Fruit fly (Drosophila melanogaster): ENCODE data around the gene CG5906.

Gene CG5906

dm6 chr3L:11831199-11831598 is 39.9 kb downstream of the CG5906 start:
- TF ChIP-seq foxo (GFP tag; optimal IDR thresholded peaks at IDR 0.05): no peak
- no peak for TF ChIP-seq dl (GFP tag; optimal IDR thresholded peaks at IDR 0.05; ENCODE audit: insufficient read depth in 1 of 2, partially characterized antibody in 2 of 2)
- no peak for TF ChIP-seq usp (GFP tag; optimal IDR thresholded peaks at IDR 0.05)
- TF ChIP-seq Hnf4 (GFP tag; optimal IDR thresholded peaks at IDR 0.05): no peak
- TF ChIP-seq tai (GFP tag; optimal IDR thresholded peaks at IDR 0.05): no peak
- no peak for TF ChIP-seq CG32264 (GFP tag; optimal IDR thresholded peaks at IDR 0.05)
- no peak for TF ChIP-seq br (GFP tag; optimal IDR thresholded peaks at IDR 0.05)
- no peak for TF ChIP-seq Abd-B (GFP tag; optimal IDR thresholded peaks at IDR 0.05)
- TF ChIP-seq Myc (optimal IDR thresholded peaks at IDR 0.05): no peak

- TF ChIP-seq dsf (GFP tag; optimal IDR thresholded peaks at IDR 0.05; ENCODE audit: borderline replicate concordance) (no peak), lola (GFP tag; optimal IDR thresholded peaks at IDR 0.05) (no peak), brk (GFP tag; optimal IDR thresholded peaks at IDR 0.05) (no peak), CG32264 (GFP tag; optimal IDR thresholded peaks at IDR 0.05) (no peak), Jra (GFP tag; optimal IDR thresholded peaks at IDR 0.05) (no peak), Mio (GFP tag; optimal IDR thresholded peaks at IDR 0.05) (no peak), pan (optimal IDR thresholded peaks at IDR 0.05) (no peak), N (GFP tag; optimal IDR thresholded peaks at IDR 0.05) (no peak), Myc (optimal IDR thresholded peaks at IDR 0.05) (no peak), rgr (GFP tag; optimal IDR thresholded peaks at IDR 0.05) (no peak), Dif (GFP tag; optimal IDR thresholded peaks at IDR 0.05; ENCODE audit: partially characterized antibody) (no peak), fru (GFP tag; optimal IDR thresholded peaks at IDR 0.05) (no peak), CG9705 (GFP tag; optimal IDR thresholded peaks at IDR 0.05) (no peak), Vsx2 (GFP tag; optimal IDR thresholded peaks at IDR 0.05; ENCODE audit: partially characterized antibody) (no peak)
These were observed 42.4 kb downstream of the CG5906 start, which contains the start of gene CG7264 for dm6 chr3L:11828730-11829129. Gene CG7264 (plus strand): TSS chr3L:11829030.

- TF ChIP-seq lola (GFP tag; optimal IDR thresholded peaks at IDR 0.05) (no peak), Dif (GFP tag; optimal IDR thresholded peaks at IDR 0.05; ENCODE audit: partially characterized antibody) (no peak), dl (GFP tag; optimal IDR thresholded peaks at IDR 0.05; ENCODE audit: insufficient read depth in 1 of 2, partially characterized antibody in 2 of 2) (no peak), Rel (GFP tag; optimal IDR thresholded peaks at IDR 0.05) (no peak), Rel (tag; optimal IDR thresholded peaks at IDR 0.05) (peak; percentile 12), Myc (optimal IDR thresholded peaks at IDR 0.05) (no peak), OdsH (GFP tag; optimal IDR thresholded peaks at IDR 0.05) (no peak), sage (GFP tag; optimal IDR thresholded peaks at IDR 0.05) (no peak), rgr (GFP tag; optimal IDR thresholded peaks at IDR 0.05) (peak; percentile 11)
These were observed 45.4 kb downstream of the CG5906 start, which contains the start of gene CG32095 for dm6 chr3L:11825560-11826153. Gene CG32095 (minus strand): TSS chr3L:11825732.

dm6 chr3L:11822446-11823334 is 48.4 kb downstream of the CG5906 start, which contains the start of gene RpL10Ab:
Gene RpL10Ab (plus strand): TSS chr3L:11822851.
- peak; percentile 18 for TF ChIP-seq dsf (GFP tag; optimal IDR thresholded peaks at IDR 0.05; ENCODE audit: borderline replicate concordance)
- peak in 1 of 2 experiments; percentile 70 for TF ChIP-seq foxo (GFP tag; optimal IDR thresholded peaks at IDR 0.05)
- TF ChIP-seq sv (GFP tag; optimal IDR thresholded peaks at IDR 0.05): peak; percentile 5
- TF ChIP-seq sage (GFP tag; optimal IDR thresholded peaks at IDR 0.05): peak; percentile 24
- TF ChIP-seq tai (GFP tag; optimal IDR thresholded peaks at IDR 0.05): no peak
- TF ChIP-seq jim (GFP tag; optimal IDR thresholded peaks at IDR 0.05): no peak
- peak; percentile 45 for TF ChIP-seq Jra (GFP tag; optimal IDR thresholded peaks at IDR 0.05)
- TF ChIP-seq dl (GFP tag; optimal IDR thresholded peaks at IDR 0.05; ENCODE audit: insufficient read depth in 1 of 2, partially characterized antibody in 2 of 2): no peak
- peak; percentile 5 for TF ChIP-seq OdsH (GFP tag; optimal IDR thresholded peaks at IDR 0.05)
- no peak for TF ChIP-seq CrebA (GFP tag; optimal IDR thresholded peaks at IDR 0.05; ENCODE audit: borderline replicate concordance)
- no peak for TF ChIP-seq lola (GFP tag; optimal IDR thresholded peaks at IDR 0.05)
- no peak for TF ChIP-seq Mio (GFP tag; optimal IDR thresholded peaks at IDR 0.05)
- TF ChIP-seq Rel (GFP tag; optimal IDR thresholded peaks at IDR 0.05): no peak
- peak; percentile 16 for TF ChIP-seq Rel (tag; optimal IDR thresholded peaks at IDR 0.05)
- peak; percentile 62 for TF ChIP-seq dmrt93B (GFP tag; optimal IDR thresholded peaks at IDR 0.05)
- no peak for TF ChIP-seq Dif (GFP tag; optimal IDR thresholded peaks at IDR 0.05; ENCODE audit: partially characterized antibody)
- no peak for TF ChIP-seq pan (optimal IDR thresholded peaks at IDR 0.05)
- TF ChIP-seq CG32264 (GFP tag; optimal IDR thresholded peaks at IDR 0.05): no peak
- TF ChIP-seq psq (GFP tag; optimal IDR thresholded peaks at IDR 0.05): peak; percentile 45
- no peak for TF ChIP-seq usp (GFP tag; optimal IDR thresholded peaks at IDR 0.05)
- TF ChIP-seq CG9705 (GFP tag; optimal IDR thresholded peaks at IDR 0.05): peak; percentile 53
- TF ChIP-seq Sp1 (GFP tag; optimal IDR thresholded peaks at IDR 0.05): peak; percentile 60
- TF ChIP-seq br (GFP tag; optimal IDR thresholded peaks at IDR 0.05): peak; percentile 54
- TF ChIP-seq Hr83 (GFP tag; optimal IDR thresholded peaks at IDR 0.05; ENCODE audit: poor library complexity, severe bottlenecking): peak; percentile 96
- TF ChIP-seq h (GFP tag; optimal IDR thresholded peaks at IDR 0.05): peak; percentile 67
- no peak for TF ChIP-seq Hr78 (GFP tag; optimal IDR thresholded peaks at IDR 0.05)
- peak; percentile 73 for TF ChIP-seq rgr (GFP tag; optimal IDR thresholded peaks at IDR 0.05)
- peak; percentile 47 for TF ChIP-seq HLH106 (tag; optimal IDR thresholded peaks at IDR 0.05)
- TF ChIP-seq GATAd (GFP tag; optimal IDR thresholded peaks at IDR 0.05): no peak
- TF ChIP-seq Hnf4 (GFP tag; optimal IDR thresholded peaks at IDR 0.05): peak; percentile 71
- no peak for TF ChIP-seq N (GFP tag; optimal IDR thresholded peaks at IDR 0.05)
- TF ChIP-seq Myc (optimal IDR thresholded peaks at IDR 0.05): peak; percentile 65
